Worm (Caenorhabditis elegans) whole organism, midembryonic: ENCODE data around the gene nlp-41.

Experiments
- flt-1 ChIP-seq: fragments of 200-800 bp; sonication (Bioruptor generic); IDR thresholded peaks from 2 replicates; pipeline ENCODE4 v1.3.6; 2022; ENCODE audit warnings: missing genetic modification characterization, missing compliant biosample characterization
- klf-2 ChIP-seq: fragments of 200-800 bp; sonication (Bioruptor generic); conservative IDR thresholded peaks from 2 replicates; pipeline ENCODE4 v1.3.6; 2022; ENCODE audit warnings: missing genetic modification reagents, missing genetic modification characterization, missing compliant biosample characterization
- med-1 ChIP-seq: sonication (generic microtip); optimal IDR thresholded peaks from 2 replicates; lab custom pipeline; 2017; ENCODE audit warnings: missing genetic modification characterization, mild to moderate bottlenecking, missing compliant biosample characterization, antibody characterized with exemption, missing genetic modification reagents; ENCODE audit not compliant: insufficient read depth
- ref-1 ChIP-seq: fragments of 200-800 bp; sonication (Bioruptor generic); conservative IDR thresholded peaks from 2 replicates; pipeline ENCODE4 v1.3.6; 2022; ENCODE audit warnings: missing genetic modification reagents, missing genetic modification characterization, missing compliant biosample characterization
- ztf-23 ChIP-seq: fragments of 200-800 bp; sonication (Bioruptor generic); IDR thresholded peaks from 2 replicates; pipeline ENCODE4 v1.3.6; 2022; ENCODE audit warnings: missing genetic modification reagents, missing genetic modification characterization, missing compliant biosample characterization

- no peak for TF ChIP-seq flt-1 (GFP tag; lab: Robert Waterston, UW)
- TF ChIP-seq ztf-23: no peak
- no peak for TF ChIP-seq klf-2 (GFP tag; lab: Robert Waterston, UW)
- TF ChIP-seq med-1 (GFP tag; lab: Kevin White, UChicago): no peak
- no peak for TF ChIP-seq ref-1
Measured at ce11 chrII:14582206-14582605, 31.5 kb downstream of the nlp-41 start, which contains the start of gene C01G12.3.
